Worm (Caenorhabditis elegans) whole organism, late embryonic: ENCODE data around the gene Y41E3.6.

Experiments used
- C08G9.2 ChIP-seq: sonication (generic microtip); optimal IDR thresholded peaks from 2 replicates; lab custom pipeline; 2016; ENCODE audit warnings: mild to moderate bottlenecking, missing genetic modification characterization, moderate library complexity, missing compliant biosample characterization
- C38D4.7 ChIP-seq: fragments of 200-800 bp; sonication (Bioruptor generic); optimal IDR thresholded peaks from 2 replicates; lab custom pipeline; 2018; ENCODE audit warnings: mild to moderate bottlenecking, missing genetic modification characterization, moderate library complexity, missing compliant biosample characterization
- F13H6.1 ChIP-seq: sonication (generic microtip); optimal IDR thresholded peaks from 2 replicates; lab custom pipeline; 2016; ENCODE audit warnings: missing genetic modification characterization, missing compliant biosample characterization
- K02D7.2 ChIP-seq: sonication (generic microtip); optimal IDR thresholded peaks from 2 replicates; lab custom pipeline; 2017; ENCODE audit warnings: mild to moderate bottlenecking, missing genetic modification characterization, missing compliant biosample characterization
- Y22D7AL.16 ChIP-seq: sonication (generic microtip); optimal IDR thresholded peaks from 2 replicates; lab custom pipeline; 2016; ENCODE audit warnings: missing genetic modification characterization, missing compliant biosample characterization
- ahr-1 ChIP-seq: sonication (generic microtip); optimal IDR thresholded peaks from 2 replicates; lab custom pipeline; 2016; ENCODE audit warnings: missing genetic modification characterization, missing compliant biosample characterization
- ama-1 ChIP-seq: fragments of 150-350 bp; optimal IDR thresholded peaks from 2 replicates; lab custom pipeline; 2014
- ceh-18 ChIP-seq: sonication (generic microtip); optimal IDR thresholded peaks from 2 replicates; lab custom pipeline; 2016; ENCODE audit warnings: missing genetic modification characterization, missing compliant biosample characterization
- ceh-2 ChIP-seq: sonication (generic microtip); optimal IDR thresholded peaks from 2 replicates; lab custom pipeline; 2016; ENCODE audit warnings: missing genotype, missing genetic modification characterization, missing compliant biosample characterization
- ceh-24 ChIP-seq: sonication (generic microtip); optimal IDR thresholded peaks from 2 replicates; lab custom pipeline; 2016; ENCODE audit warnings: mild to moderate bottlenecking, missing genetic modification characterization, missing compliant biosample characterization
- ceh-45 ChIP-seq: fragments of 200-800 bp; sonication (Bioruptor generic); IDR thresholded peaks from 2 replicates; pipeline ENCODE4 v1.3.6; 2022; ENCODE audit warnings: missing genetic modification reagents, missing genetic modification characterization, missing compliant biosample characterization
- ceh-48 ChIP-seq: sonication (generic microtip); optimal IDR thresholded peaks from 2 replicates; lab custom pipeline; 2016; ENCODE audit warnings: missing genetic modification characterization, inconsistent platforms, missing compliant biosample characterization
- ceh-6 ChIP-seq: fragments of 200-800 bp; sonication (Bioruptor generic); optimal IDR thresholded peaks from 2 replicates; lab custom pipeline; 2018; ENCODE audit warnings: mild to moderate bottlenecking, missing genetic modification characterization, missing compliant biosample characterization
- dmd-4 ChIP-seq: sonication (generic microtip); optimal IDR thresholded peaks from 2 replicates; lab custom pipeline; 2016; ENCODE audit warnings: borderline replicate concordance, missing genetic modification characterization, missing compliant biosample characterization
- dve-1 ChIP-seq: sonication (generic microtip); optimal IDR thresholded peaks from 2 replicates; lab custom pipeline; 2017; ENCODE audit warnings: antibody characterized with exemption, mild to moderate bottlenecking, missing genetic modification characterization, missing compliant biosample characterization
- eyg-1 ChIP-seq: sonication (generic microtip); optimal IDR thresholded peaks from 2 replicates; lab custom pipeline; 2016; ENCODE audit warnings: missing genotype, missing genetic modification characterization, missing compliant biosample characterization
- fax-1 ChIP-seq: sonication (generic microtip); optimal IDR thresholded peaks from 2 replicates; lab custom pipeline; 2016; ENCODE audit warnings: missing genotype, missing genetic modification characterization, missing compliant biosample characterization
- fkh-6 ChIP-seq: sonication (generic microtip); optimal IDR thresholded peaks from 2 replicates; lab custom pipeline; 2016; ENCODE audit warnings: missing genetic modification characterization, missing compliant biosample characterization
- gmeb-2 ChIP-seq: sonication (generic microtip); optimal IDR thresholded peaks from 2 replicates; lab custom pipeline; 2016; ENCODE audit warnings: missing genetic modification characterization, inconsistent platforms, missing compliant biosample characterization
- hlh-13 ChIP-seq: fragments of 200-800 bp; sonication (Bioruptor generic); optimal IDR thresholded peaks from 2 replicates; lab custom pipeline; 2018; ENCODE audit warnings: mild to moderate bottlenecking, missing genetic modification characterization, missing compliant biosample characterization
- hlh-15 ChIP-seq: sonication (generic microtip); optimal IDR thresholded peaks from 2 replicates; lab custom pipeline; 2016; ENCODE audit warnings: missing genetic modification characterization, missing compliant biosample characterization
- hlh-6 ChIP-seq: sonication (generic microtip); optimal IDR thresholded peaks from 2 replicates; lab custom pipeline; 2016; ENCODE audit warnings: missing genotype, missing genetic modification characterization, missing compliant biosample characterization
- hlh-8 ChIP-seq: sonication (generic microtip); optimal IDR thresholded peaks from 2 replicates; lab custom pipeline; 2016; ENCODE audit warnings: missing genotype, missing genetic modification characterization, missing compliant biosample characterization
- lin-11 ChIP-seq: fragments of 200-800 bp; sonication (Bioruptor generic); optimal IDR thresholded peaks from 2 replicates; lab custom pipeline; 2018; ENCODE audit warnings: mild to moderate bottlenecking, missing genetic modification characterization, missing compliant biosample characterization
- madf-2 ChIP-seq: sonication (generic microtip); optimal IDR thresholded peaks from 2 replicates; lab custom pipeline; 2017; ENCODE audit warnings: missing genetic modification characterization, missing compliant biosample characterization
- nfya-1 ChIP-seq: sonication (generic microtip); optimal IDR thresholded peaks from 2 replicates; lab custom pipeline; 2017; ENCODE audit warnings: missing genetic modification characterization, mild to moderate bottlenecking, missing compliant biosample characterization, antibody characterized with exemption, moderate library complexity
- nhr-11 ChIP-seq: fragments of 150-350 bp; optimal IDR thresholded peaks from 2 replicates; lab custom pipeline; 2014; ENCODE audit warnings: missing biosample characterization, missing genetic modification characterization
- nhr-232 ChIP-seq: sonication (generic microtip); optimal IDR thresholded peaks from 2 replicates; lab custom pipeline; 2016; ENCODE audit warnings: missing genetic modification characterization, missing compliant biosample characterization
- odd-2 ChIP-seq: sonication (generic microtip); optimal IDR thresholded peaks from 2 replicates; lab custom pipeline; 2017; ENCODE audit warnings: antibody characterized with exemption, mild to moderate bottlenecking, missing genetic modification characterization, missing compliant biosample characterization
- pag-3 ChIP-seq: sonication (generic microtip); optimal IDR thresholded peaks from 2 replicates; lab custom pipeline; 2016; ENCODE audit warnings: missing compliant biosample characterization, missing genetic modification characterization, borderline replicate concordance
- pat-9 ChIP-seq: fragments of 200-800 bp; sonication (Bioruptor generic); optimal IDR thresholded peaks from 2 replicates; lab custom pipeline; 2018; ENCODE audit warnings: mild to moderate bottlenecking, missing genetic modification characterization, moderate library complexity, missing compliant biosample characterization
- pax-1 ChIP-seq: fragments of 150-350 bp; optimal IDR thresholded peaks from 2 replicates; lab custom pipeline; 2014; ENCODE audit warnings: missing biosample characterization, missing genetic modification characterization
- pros-1 ChIP-seq: fragments of 150-350 bp; optimal IDR thresholded peaks from 2 replicates; lab custom pipeline; 2014; ENCODE audit warnings: missing biosample characterization, missing genetic modification reagents, missing genetic modification characterization
- sox-2 ChIP-seq: fragments of 200-800 bp; sonication (Bioruptor generic); IDR thresholded peaks from 2 replicates; pipeline ENCODE4 v1.3.6; 2022; ENCODE audit warnings: missing genetic modification reagents, missing genetic modification characterization, missing compliant biosample characterization
- sox-4 ChIP-seq: sonication (generic microtip); optimal IDR thresholded peaks from 2 replicates; lab custom pipeline; 2017; ENCODE audit warnings: mild to moderate bottlenecking, missing genetic modification characterization, inconsistent platforms, missing compliant biosample characterization
- syd-9 ChIP-seq: sonication (generic microtip); optimal IDR thresholded peaks from 2 replicates; lab custom pipeline; 2016; ENCODE audit warnings: mild to moderate bottlenecking, missing genetic modification characterization, moderate library complexity, missing compliant biosample characterization
- tbx-2 ChIP-seq: sonication (generic microtip); optimal IDR thresholded peaks from 2 replicates; lab custom pipeline; 2016; ENCODE audit warnings: missing genetic modification characterization, missing compliant biosample characterization
- ttx-3 ChIP-seq: sonication (generic microtip); optimal IDR thresholded peaks from 2 replicates; lab custom pipeline; 2016; ENCODE audit warnings: missing genetic modification reagents, missing genetic modification characterization, missing compliant biosample characterization
- unc-3 ChIP-seq, 2 experiments: fragments of 200-800 bp in 1 of 2; sonication (Bioruptor generic) in 1 of 2; sonication (generic microtip) in 1 of 2; conservative IDR thresholded peaks in 1 of 2; optimal IDR thresholded peaks in 1 of 2; 2 replicates each; pipeline versions ENCODE4 v1.3.6 to Lab custom; 2016 to 2022; ENCODE audit warnings: missing compliant biosample characterization in 2 of 2, missing genetic modification characterization in 2 of 2, missing genetic modification reagents in 1 of 2
- unc-42 ChIP-seq: sonication (generic microtip); optimal IDR thresholded peaks from 2 replicates; lab custom pipeline; 2016; ENCODE audit warnings: missing genotype, missing genetic modification characterization, missing compliant biosample characterization
- zip-5 ChIP-seq: sonication (generic microtip); optimal IDR thresholded peaks from 2 replicates; lab custom pipeline; 2016; ENCODE audit warnings: missing genetic modification characterization, missing compliant biosample characterization
- ztf-16 ChIP-seq: sonication (generic microtip); optimal IDR thresholded peaks from 2 replicates; lab custom pipeline; 2017; ENCODE audit warnings: missing genetic modification characterization, missing compliant biosample characterization

Y41E3.6 gene

ce11 chrIV:14985019-14985418 lies 21.6 kb upstream of the Y41E3.6 start:
- no peak for TF ChIP-seq fkh-6 (tag; lab: Kevin White, UChicago)
- TF ChIP-seq hlh-15 (tag; lab: Kevin White, UChicago) = no peak
- no peak for TF ChIP-seq pag-3 (tag; lab: Kevin White, UChicago)
- TF ChIP-seq ceh-48 = no peak
- TF ChIP-seq lin-11 (tag; lab: Kevin White, UChicago) = no peak
- TF ChIP-seq fax-1 (tag; lab: Kevin White, UChicago) = no peak
- TF ChIP-seq odd-2 = no peak
- no peak for TF ChIP-seq dve-1 (tag; lab: Kevin White, UChicago)
- TF ChIP-seq tbx-2 (tag; lab: Kevin White, UChicago) = no peak
- no peak for TF ChIP-seq sox-2
- no peak for TF ChIP-seq sox-4 (tag; lab: Kevin White, UChicago)
- no peak for TF ChIP-seq unc-3 (GFP tag; conservative IDR thresholded peaks at IDR 0.05; lab: Robert Waterston, UW)
- no peak for TF ChIP-seq unc-3 (tag; optimal IDR thresholded peaks at IDR 0.05; lab: Kevin White, UChicago)
- no peak for TF ChIP-seq C38D4.7
- no peak for TF ChIP-seq dmd-4 (tag; lab: Kevin White, UChicago)
- no peak for TF ChIP-seq gmeb-2 (tag; lab: Kevin White, UChicago)
- TF ChIP-seq F13H6.1 (tag; lab: Kevin White, UChicago) = no peak

- no peak for TF ChIP-seq ceh-2 (tag; lab: Kevin White, UChicago)
Observed at ce11 chrIV:14985859-14986258, 20.7 kb upstream of the Y41E3.6 start.

- no peak for TF ChIP-seq ceh-18 (tag; lab: Kevin White, UChicago)
- TF ChIP-seq eyg-1 (tag; lab: Kevin White, UChicago) = no peak
- TF ChIP-seq ztf-16 (tag; lab: Kevin White, UChicago) = no peak
- no peak for TF ChIP-seq ttx-3 (tag; lab: Kevin White, UChicago)
- no peak for TF ChIP-seq nfya-1 (tag; lab: Kevin White, UChicago)
- TF ChIP-seq dmd-4 (tag; lab: Kevin White, UChicago) = no peak
- TF ChIP-seq ceh-45 (GFP tag; lab: Robert Waterston, UW) = no peak
- no peak for TF ChIP-seq ahr-1 (tag; lab: Kevin White, UChicago)
- TF ChIP-seq pag-3 (tag; lab: Kevin White, UChicago) = no peak
- TF ChIP-seq ceh-24 (tag; lab: Kevin White, UChicago) = no peak
- no peak for TF ChIP-seq ama-1 (lab: Kevin White, UChicago)
- no peak for TF ChIP-seq nhr-11
- no peak for TF ChIP-seq pat-9 (tag; lab: Kevin White, UChicago)
Observed at ce11 chrIV:14986684-14987083, 19.9 kb upstream of the Y41E3.6 start, which contains the start of gene dpy-4. TSS of gene dpy-4 (minus strand) at chrIV:14986784.

ce11 chrIV:15008200-15008599 lies 1.6 kb downstream of the Y41E3.6 start:
- TF ChIP-seq pros-1 (tag; lab: Kevin White, UChicago) = no peak
- no peak for TF ChIP-seq nhr-232 (tag; lab: Kevin White, UChicago)
- TF ChIP-seq madf-2 (tag; lab: Kevin White, UChicago) = no peak
- no peak for TF ChIP-seq K02D7.2 (tag; lab: Kevin White, UChicago)
- TF ChIP-seq syd-9 (tag; lab: Kevin White, UChicago) = no peak
- no peak for TF ChIP-seq pat-9 (tag; lab: Kevin White, UChicago)
- TF ChIP-seq hlh-8 (tag; lab: Kevin White, UChicago) = no peak
- TF ChIP-seq hlh-6 = no peak
- TF ChIP-seq C08G9.2 (tag; lab: Kevin White, UChicago) = no peak
- no peak for TF ChIP-seq pax-1 (tag; lab: Kevin White, UChicago)
- no peak for TF ChIP-seq Y22D7AL.16
- no peak for TF ChIP-seq sox-4 (tag; lab: Kevin White, UChicago)
- TF ChIP-seq zip-5 (tag; lab: Kevin White, UChicago) = no peak
- TF ChIP-seq fkh-6 (tag; lab: Kevin White, UChicago) = no peak
- TF ChIP-seq ceh-6 (GFP tag; lab: Kevin White, UChicago) = no peak
- TF ChIP-seq hlh-13 (GFP tag; lab: Kevin White, UChicago) = no peak
- TF ChIP-seq unc-42 (tag; lab: Kevin White, UChicago) = no peak
